Fruit fly (Drosophila melanogaster): ENCODE data around the gene CG31678.

CG31678 gene

DNA sequence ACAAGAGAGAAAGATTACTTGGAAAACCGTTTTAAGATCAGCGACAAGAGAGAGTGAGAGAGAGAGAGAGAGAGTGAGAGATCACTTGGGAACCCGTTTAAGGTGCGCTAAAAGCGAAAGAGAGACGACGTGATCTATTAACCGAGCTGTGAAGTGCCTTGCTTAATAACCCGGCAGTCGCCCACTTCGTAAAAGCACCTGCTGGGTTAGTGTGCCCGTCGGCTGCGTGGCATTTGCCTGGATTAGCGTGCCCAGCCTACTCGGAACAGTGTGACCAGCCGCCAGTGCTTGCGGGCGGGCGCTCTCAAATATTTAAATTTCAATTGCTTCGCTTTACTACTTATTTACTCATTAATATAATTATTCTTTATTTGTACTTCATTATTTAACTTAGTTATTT is 37.3 kb downstream of the CG31678 start (continued):
- TF ChIP-seq hth (optimal IDR thresholded peaks at IDR 0.05): no peak
- no peak for TF ChIP-seq CG12071 (GFP tag; optimal IDR thresholded peaks at IDR 0.05)
- no peak for TF ChIP-seq wek (GFP tag; optimal IDR thresholded peaks at IDR 0.05)
- no peak for TF ChIP-seq CG30403 (GFP tag; optimal IDR thresholded peaks at IDR 0.05)
- TF ChIP-seq seq (GFP tag; IDR thresholded peaks at IDR 0.05): no peak
- TF ChIP-seq NC2α (GFP tag; optimal IDR thresholded peaks at IDR 0.05): no peak
- TF ChIP-seq Six4 (GFP tag; optimal IDR thresholded peaks at IDR 0.05): no peak
- no peak for TF ChIP-seq CG2116 (GFP tag; optimal IDR thresholded peaks at IDR 0.05)
- TF ChIP-seq Atf6 (GFP tag; IDR thresholded peaks at IDR 0.05): no peak
- no peak for TF ChIP-seq tin (GFP tag; optimal IDR thresholded peaks at IDR 0.05)
- no peak for TF ChIP-seq sc (optimal IDR thresholded peaks at IDR 0.05)
- peak; percentile 25 for TF ChIP-seq sc (GFP tag; optimal IDR thresholded peaks at IDR 0.05)
- TF ChIP-seq tup (GFP tag; optimal IDR thresholded peaks at IDR 0.05): no peak
- peak; percentile 8 for TF ChIP-seq Max (GFP tag; optimal IDR thresholded peaks at IDR 0.05)
- TF ChIP-seq mld (GFP tag; IDR thresholded peaks at IDR 0.05; ENCODE audit: partially characterized antibody): peak; percentile 44; the same call in 1 of the 3 replicates
- TF ChIP-seq CG15011 (GFP tag; optimal IDR thresholded peaks at IDR 0.05): no peak
- TF ChIP-seq CG2889 (GFP tag; IDR thresholded peaks at IDR 0.05): no peak
- TF ChIP-seq Gug (GFP tag; IDR thresholded peaks at IDR 0.05): no peak
- TF ChIP-seq Hr78 (GFP tag; optimal IDR thresholded peaks at IDR 0.05): no peak
- TF ChIP-seq CG17912 (GFP tag; optimal IDR thresholded peaks at IDR 0.05): no peak
- no peak for TF ChIP-seq aop (GFP tag; IDR thresholded peaks at IDR 0.05)
- TF ChIP-seq sisA (GFP tag; IDR thresholded peaks at IDR 0.05): no peak
- TF ChIP-seq esg (GFP tag; conservative IDR thresholded peaks at IDR 0.05): peak; percentile 55
- TF ChIP-seq fd96Cb (tag; optimal IDR thresholded peaks at IDR 0.05): no peak
- no peak for TF ChIP-seq emc (GFP tag; optimal IDR thresholded peaks at IDR 0.05)
- TF ChIP-seq lov (optimal IDR thresholded peaks at IDR 0.05): no peak
- TF ChIP-seq lov (GFP tag; IDR thresholded peaks at IDR 0.05): peak; percentile 17; the same call in 1 of the 3 replicates
- TF ChIP-seq sim (GFP tag; IDR thresholded peaks at IDR 0.05): no peak
- TF ChIP-seq CG11085 (GFP tag; IDR thresholded peaks at IDR 0.05): no peak
- no peak for TF ChIP-seq HLH54F (GFP tag; optimal IDR thresholded peaks at IDR 0.05)
- TF ChIP-seq Vsx1 (GFP tag; optimal IDR thresholded peaks at IDR 0.05): no peak
- no peak for TF ChIP-seq dan (GFP tag; IDR thresholded peaks at IDR 0.05)
- TF ChIP-seq CG10959 (GFP tag; IDR thresholded peaks at IDR 0.05): no peak
- no peak for TF ChIP-seq CG14860 (GFP tag; IDR thresholded peaks at IDR 0.05; ENCODE audit: partially characterized antibody)
- TF ChIP-seq CG6813 (GFP tag; optimal IDR thresholded peaks at IDR 0.05): no peak
- TF ChIP-seq CG7839 (tag; optimal IDR thresholded peaks at IDR 0.05): no peak
- TF ChIP-seq Blimp-1 (GFP tag; optimal IDR thresholded peaks at IDR 0.05): no peak
- no peak for TF ChIP-seq gcm2 (GFP tag; optimal IDR thresholded peaks at IDR 0.05)
- TF ChIP-seq CG14050 (GFP tag; IDR thresholded peaks at IDR 0.05): no peak
- TF ChIP-seq CG1603 (tag; optimal IDR thresholded peaks at IDR 0.05): peak; percentile 66
- TF ChIP-seq Asciz (GFP tag; optimal IDR thresholded peaks at IDR 0.05): no peak
- no peak for TF ChIP-seq CG6854 (GFP tag; optimal IDR thresholded peaks at IDR 0.05)
- TF ChIP-seq Dip2 (GFP tag; IDR thresholded peaks at IDR 0.05): no peak
- peak; percentile 31 for TF ChIP-seq chn (GFP tag; optimal IDR thresholded peaks at IDR 0.05)
- TF ChIP-seq fu2 (GFP tag; optimal IDR thresholded peaks at IDR 0.05): no peak
- no peak for TF ChIP-seq CG18764 (GFP tag; optimal IDR thresholded peaks at IDR 0.05)
- no peak for TF ChIP-seq CG11696 (GFP tag; IDR thresholded peaks at IDR 0.05)
- TF ChIP-seq sr (GFP tag; IDR thresholded peaks at IDR 0.05): peak; percentile 91
- no peak for TF ChIP-seq CG2712 (tag; optimal IDR thresholded peaks at IDR 0.05)
- peak; percentile 23 for TF ChIP-seq CG10267 (tag; optimal IDR thresholded peaks at IDR 0.05)
- TF ChIP-seq twi (tag; optimal IDR thresholded peaks at IDR 0.05): no peak
- peak; percentile 41; the same call in 1 of the 3 replicates for TF ChIP-seq CG7963 (GFP tag; IDR thresholded peaks at IDR 0.05; ENCODE audit: partially characterized antibody)
- TF ChIP-seq Taf1 (GFP tag; IDR thresholded peaks at IDR 0.05): no peak

Measured in whole organism, embryonic.